Fruit fly (Drosophila melanogaster): ENCODE data around the gene CG6462.
A peak's percentile ranks its signal among the peaks of the same experiment; 100 is the strongest.

Gene CG6462

DNA sequence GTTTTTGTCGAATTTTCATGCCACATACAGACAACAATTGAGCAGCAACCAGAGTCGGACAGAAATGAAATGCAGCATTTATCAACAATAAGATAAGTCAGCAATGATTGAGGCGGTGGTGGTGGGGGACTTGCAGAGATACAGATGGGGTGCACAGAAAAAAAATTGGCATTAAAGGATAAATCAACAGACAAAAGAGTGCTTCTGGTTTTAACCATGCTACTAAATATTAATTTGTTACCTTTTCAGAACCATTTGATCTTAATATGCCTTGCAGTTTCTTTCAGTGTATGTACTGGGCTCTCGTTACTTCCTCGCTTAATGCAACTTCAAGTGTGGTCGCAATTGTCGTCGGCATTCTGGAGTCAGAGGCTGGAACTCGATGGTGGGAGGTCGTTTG lies 48.2 kb upstream of the CG6462 start (continued):
- TF ChIP-seq ERR (GFP tag; optimal IDR thresholded peaks at IDR 0.05), result no peak
- TF ChIP-seq esg (GFP tag; conservative IDR thresholded peaks at IDR 0.05), result peak; percentile 23; the same call in 1 of the 2 replicates
- no peak for TF ChIP-seq CG7745 (tag; optimal IDR thresholded peaks at IDR 0.05)
- 0 out of 2 replicates have a peak, but pooled peaks have one; percentile 11 for TF ChIP-seq aop (GFP tag; IDR thresholded peaks at IDR 0.05)
- peak; percentile 42; the same call in 1 of the 2 replicates for TF ChIP-seq CG4730 (GFP tag; IDR thresholded peaks at IDR 0.05)
- no peak for TF ChIP-seq Fer3 (tag; optimal IDR thresholded peaks at IDR 0.05)
- 0 out of 3 replicates have a peak, but pooled peaks have one; percentile 16 for TF ChIP-seq Aef1 (GFP tag; IDR thresholded peaks at IDR 0.05)
- TF ChIP-seq Atf3 (GFP tag; optimal IDR thresholded peaks at IDR 0.05), result peak; percentile 4
- TF ChIP-seq dimm (GFP tag; IDR thresholded peaks at IDR 0.05), result no peak
- TF ChIP-seq CG10147 (GFP tag; optimal IDR thresholded peaks at IDR 0.05), result no peak
- TF ChIP-seq cad (GFP tag; optimal IDR thresholded peaks at IDR 0.05), result no peak
- TF ChIP-seq CG14860 (GFP tag; IDR thresholded peaks at IDR 0.05; ENCODE audit: partially characterized antibody), result no peak
- no peak for TF ChIP-seq pita (GFP tag; optimal IDR thresholded peaks at IDR 0.05)
- peak; percentile 29 for TF ChIP-seq nerfin-1 (tag; optimal IDR thresholded peaks at IDR 0.05)
- peak; percentile 69 for TF ChIP-seq Med (GFP tag)
- peak; percentile 83 for TF ChIP-seq otp (GFP tag; IDR thresholded peaks at IDR 0.05)
- TF ChIP-seq Oli (tag; optimal IDR thresholded peaks at IDR 0.05), result peak; percentile 35
- TF ChIP-seq kay (GFP tag; optimal IDR thresholded peaks at IDR 0.05), result peak; percentile 16
- peak; percentile 21 for TF ChIP-seq CG9609 (GFP tag; optimal IDR thresholded peaks at IDR 0.05)
- no peak for TF ChIP-seq D (optimal IDR thresholded peaks at IDR 0.05)
- peak; percentile 70 for TF ChIP-seq D (GFP tag; optimal IDR thresholded peaks at IDR 0.05)
- no peak for TF ChIP-seq CG17912 (GFP tag; optimal IDR thresholded peaks at IDR 0.05)
- TF ChIP-seq emc (GFP tag; optimal IDR thresholded peaks at IDR 0.05), result no peak
- TF ChIP-seq CG31388 (GFP tag; optimal IDR thresholded peaks at IDR 0.05), result peak; percentile 19
- TF ChIP-seq fd64A (GFP tag; optimal IDR thresholded peaks at IDR 0.05), result peak; percentile 9
- no peak for TF ChIP-seq NfI (GFP tag; optimal IDR thresholded peaks at IDR 0.05)
- TF ChIP-seq chn (GFP tag; optimal IDR thresholded peaks at IDR 0.05), result peak; percentile 20
- TF ChIP-seq nau (GFP tag; optimal IDR thresholded peaks at IDR 0.05), result peak; percentile 29
- TF ChIP-seq CG17328 (GFP tag; IDR thresholded peaks at IDR 0.05), result peak; percentile 82
- TF ChIP-seq dpn (GFP tag; optimal IDR thresholded peaks at IDR 0.05), result peak; percentile 13 to 20
- peak; percentile 79 for TF ChIP-seq CG1024 (GFP tag; IDR thresholded peaks at IDR 0.05)
- peak; percentile 29 for TF ChIP-seq org-1 (GFP tag; optimal IDR thresholded peaks at IDR 0.05)
- no peak for TF ChIP-seq Rfx (GFP tag; IDR thresholded peaks at IDR 0.05)
- TF ChIP-seq mirr (GFP tag; optimal IDR thresholded peaks at IDR 0.05), result no peak
- peak; percentile 23; the same call in 1 of the 2 replicates for TF ChIP-seq stc (GFP tag; IDR thresholded peaks at IDR 0.05)
- TF ChIP-seq CG42726 (GFP tag; IDR thresholded peaks at IDR 0.05; ENCODE audit: partially characterized antibody), result no peak
- TF ChIP-seq CG7839 (tag; optimal IDR thresholded peaks at IDR 0.05), result peak; percentile 68
- TF ChIP-seq CG4854 (GFP tag; optimal IDR thresholded peaks at IDR 0.05), result peak; percentile 35
- no peak for TF ChIP-seq Nf-YB (GFP tag; optimal IDR thresholded peaks at IDR 0.05)
- TF ChIP-seq Lhr (GFP tag; optimal IDR thresholded peaks at IDR 0.05), result no peak
- no peak for TF ChIP-seq Mad (GFP tag; optimal IDR thresholded peaks at IDR 0.05)
- no peak for TF ChIP-seq Dip2 (GFP tag; IDR thresholded peaks at IDR 0.05)
- TF ChIP-seq da (GFP tag; optimal IDR thresholded peaks at IDR 0.05), result no peak
- peak; percentile 74 for TF ChIP-seq CG9727 (GFP tag; optimal IDR thresholded peaks at IDR 0.05)
- no peak for TF ChIP-seq CG7928 (GFP tag; optimal IDR thresholded peaks at IDR 0.05)
- no peak for TF ChIP-seq Deaf1 (tag; optimal IDR thresholded peaks at IDR 0.05)
- TF ChIP-seq toy (GFP tag; IDR thresholded peaks at IDR 0.05), result no peak
- TF ChIP-seq CG4617 (GFP tag; optimal IDR thresholded peaks at IDR 0.05; ENCODE audit: borderline replicate concordance), result no peak
- TF ChIP-seq CG8388 (GFP tag; optimal IDR thresholded peaks at IDR 0.05), result peak; percentile 19
- no peak for TF ChIP-seq CG3847 (GFP tag; IDR thresholded peaks at IDR 0.05)
- peak; percentile 32; the same call in 1 of the 2 replicates for TF ChIP-seq ap (GFP tag; IDR thresholded peaks at IDR 0.05)
- no peak for TF ChIP-seq br (optimal IDR thresholded peaks at IDR 0.05)
